Worm (Caenorhabditis elegans) whole organism, L1 larva: ENCODE measurements around the gene srh-213.

Source experiments
- F16B12.6 ChIP-seq: fragments of 150-350 bp; optimal IDR thresholded peaks from 2 replicates; lab custom pipeline; 2014; ENCODE audit warnings: missing biosample characterization, missing genetic modification characterization
- aha-1 ChIP-seq: fragments of 150-350 bp; optimal IDR thresholded peaks from 2 replicates; lab custom pipeline; 2014; ENCODE audit warnings: missing biosample characterization, missing genetic modification characterization
- ceh-8 ChIP-seq: fragments of 200-800 bp; sonication (Bioruptor generic); optimal IDR thresholded peaks from 2 replicates; lab custom pipeline; 2018; ENCODE audit warnings: mild to moderate bottlenecking, missing genetic modification characterization, moderate library complexity, missing compliant biosample characterization
- ceh-82 ChIP-seq, 3 experiments: fragments of 150-350 bp in 1 of 3; sonication (generic microtip) in 2 of 3; optimal IDR thresholded peaks; 2 replicates each; lab custom pipeline; 2014 to 2017; ENCODE audit warnings: missing biosample characterization in 3 of 3, missing genetic modification characterization in 3 of 3
- efl-1 ChIP-seq, 4 experiments: fragments of 150-350 bp; optimal IDR thresholded peaks in 3 of 4; peaks in 1 of 4; 1 replicate in 1 of 4; 2 replicates in 3 of 4; lab custom pipeline; 2014; ENCODE audit warnings: missing biosample characterization in 2 of 4, missing genetic modification characterization in 2 of 4, missing genetic modification reagents in 2 of 4
- fkh-8 ChIP-seq: sonication (generic microtip); optimal IDR thresholded peaks from 2 replicates; lab custom pipeline; 2016; ENCODE audit warnings: mild to moderate bottlenecking, missing genetic modification characterization, missing compliant biosample characterization
- grh-1 ChIP-seq: fragments of 200-800 bp; sonication (Bioruptor generic); IDR thresholded peaks from 2 replicates; pipeline ENCODE4 v1.3.6; 2022; ENCODE audit warnings: missing genetic modification reagents, missing genetic modification characterization, missing compliant biosample characterization
- hlh-17 ChIP-seq: fragments of 200-800 bp; sonication (Bioruptor generic); optimal IDR thresholded peaks from 2 replicates; lab custom pipeline; 2018; ENCODE audit warnings: missing genetic modification characterization, mild to moderate bottlenecking, missing compliant biosample characterization, moderate library complexity, borderline replicate concordance
- lin-15B ChIP-seq: fragments of 150-350 bp; sonication (generic microtip); optimal IDR thresholded peaks from 3 replicates; lab custom pipeline; 2014; ENCODE audit warnings: missing biosample characterization, missing genetic modification characterization
- lin-35 ChIP-seq, 2 experiments: fragments of 150-350 bp; optimal IDR thresholded peaks; 2 replicates each; lab custom pipeline; 2014; ENCODE audit warnings: missing biosample characterization in 2 of 2, missing genetic modification characterization in 2 of 2, missing genetic modification reagents in 2 of 2
- lir-3 ChIP-seq: sonication (generic microtip); optimal IDR thresholded peaks from 2 replicates; lab custom pipeline; 2016; ENCODE audit warnings: mild to moderate bottlenecking, missing genetic modification characterization, moderate library complexity, missing compliant biosample characterization; ENCODE audit not compliant: poor library complexity
- nhr-237 ChIP-seq: fragments of 150-350 bp; optimal IDR thresholded peaks from 2 replicates; lab custom pipeline; 2014; ENCODE audit warnings: missing biosample characterization, missing genetic modification characterization
- nhr-76 ChIP-seq: sonication (generic microtip); optimal IDR thresholded peaks from 2 replicates; lab custom pipeline; 2017; ENCODE audit warnings: missing biosample characterization, missing genetic modification characterization
- nhr-84 ChIP-seq: sonication (generic microtip); optimal IDR thresholded peaks from 2 replicates; lab custom pipeline; 2017; ENCODE audit warnings: missing biosample characterization, missing genetic modification characterization
- nhr-90 ChIP-seq: sonication (generic microtip); optimal IDR thresholded peaks from 2 replicates; lab custom pipeline; 2016; ENCODE audit warnings: mild to moderate bottlenecking, missing genetic modification characterization, missing compliant biosample characterization; ENCODE audit not compliant: poor library complexity
- pqm-1 ChIP-seq: sonication (generic microtip); optimal IDR thresholded peaks from 3 replicates; lab custom pipeline; 2017; ENCODE audit warnings: missing biosample characterization, missing genetic modification characterization
- snpc-4 ChIP-seq: fragments of 150-350 bp; optimal IDR thresholded peaks from 2 replicates; lab custom pipeline; 2014; ENCODE audit warnings: missing biosample characterization, missing genetic modification characterization
- sptf-1 ChIP-seq: fragments of 150-350 bp; optimal IDR thresholded peaks from 2 replicates; lab custom pipeline; 2014; ENCODE audit warnings: missing biosample characterization, missing genetic modification characterization
- unc-130 ChIP-seq: fragments of 150-350 bp; optimal IDR thresholded peaks from 2 replicates; lab custom pipeline; 2017; ENCODE audit warnings: missing biosample characterization, missing genetic modification characterization, inconsistent platforms
- unc-86 ChIP-seq: sonication (generic microtip); optimal IDR thresholded peaks from 2 replicates; lab custom pipeline; 2016; ENCODE audit warnings: missing genetic modification characterization, missing compliant biosample characterization
- zip-4 ChIP-seq: fragments of 200-800 bp; sonication (Bioruptor generic); optimal IDR thresholded peaks from 2 replicates; lab custom pipeline; 2018; ENCODE audit warnings: mild to moderate bottlenecking, missing genetic modification characterization, moderate library complexity, missing compliant biosample characterization

Gene srh-213

ce11 chrV:3546517-3546916, 48.3 kb downstream of the srh-213 start, which contains the start of gene srbc-68:
TSS of gene srbc-68 (minus strand) at chrV:3546617.
- TF ChIP-seq lin-15B (tag; lab: Kevin White, UChicago) (no peak), pqm-1 (tag; lab: Kevin White, UChicago) (no peak), nhr-84 (tag; lab: Kevin White, UChicago) (no peak), snpc-4 (no peak), sptf-1 (tag; lab: Kevin White, UChicago) (no peak), lir-3 (no peak), aha-1 (tag; lab: Kevin White, UChicago) (no peak), nhr-237 (tag; lab: Kevin White, UChicago) (no peak), lin-35 (GFP tag; optimal IDR thresholded peaks at IDR 0.05; lab: Kevin White, UChicago) (no peak), unc-130 (tag; lab: Kevin White, UChicago) (no peak), zip-4 (GFP tag; lab: Kevin White, UChicago) (no peak), ceh-82 (tag; optimal IDR thresholded peaks at IDR 0.05; lab: Kevin White, UChicago) (no peak), unc-86 (tag; lab: Kevin White, UChicago) (no peak), fkh-8 (no peak), nhr-76 (no peak)

- TF ChIP-seq nhr-84 (tag; lab: Kevin White, UChicago): no peak
- no peak for TF ChIP-seq hlh-17 (GFP tag; lab: Kevin White, UChicago)
- TF ChIP-seq ceh-8: no peak
- no peak for TF ChIP-seq grh-1 (GFP tag; lab: Robert Waterston, UW)
- no peak for TF ChIP-seq F16B12.6 (tag; lab: Kevin White, UChicago)
- TF ChIP-seq nhr-90 (tag; lab: Kevin White, UChicago): no peak
- no peak for TF ChIP-seq pqm-1 (tag; lab: Kevin White, UChicago)
- no peak for TF ChIP-seq efl-1 (optimal IDR thresholded peaks at IDR 0.05; lab: Kevin White, UChicago)
- no peak for TF ChIP-seq efl-1 (GFP tag; optimal IDR thresholded peaks at IDR 0.05 in 1 of 2; lab: Kevin White, UChicago)
Measured at ce11 chrV:3543344-3543743, 51.5 kb downstream of the srh-213 start, which contains the start of gene nhr-222. TSS of gene nhr-222 (minus strand) at chrV:3543444.
